Worm (Caenorhabditis elegans) whole organism, L4/young adult: Measurements from ENCODE around the gene C48D5.3.

Experiments used
- W03F9.2 ChIP-seq: fragments of 150-350 bp; optimal IDR thresholded peaks from 2 replicates; lab custom pipeline; 2014; ENCODE audit warnings: missing biosample characterization, missing genetic modification characterization
- dao-5 ChIP-seq: sonication (generic microtip); optimal IDR thresholded peaks from 2 replicates; lab custom pipeline; 2016; ENCODE audit warnings: missing genotype, missing genetic modification characterization, moderate library complexity, missing compliant biosample characterization
- him-1 ChIP-seq: sonication (generic microtip); optimal IDR thresholded peaks from 2 replicates; lab custom pipeline; 2016; ENCODE audit warnings: missing genotype, missing genetic modification reagents, missing genetic modification characterization, missing compliant biosample characterization

The C48D5.3 gene

ce11 chrIII:3581636-3582035, at the start of gene C48D5.3:
C48D5.3 (minus strand) TSS chrIII:3581736.
- no peak for TF ChIP-seq him-1 (tag; lab: Kevin White, UChicago)
- no peak for TF ChIP-seq W03F9.2
- no peak for TF ChIP-seq dao-5 (tag; lab: Kevin White, UChicago)

ce11 chrIII:3630337-3630736, 48.8 kb upstream of the C48D5.3 start, which contains the start of gene mrps-31:
mrps-31 (minus strand) TSS chrIII:3630372.
- peak; percentile 73 for TF ChIP-seq W03F9.2
- TF ChIP-seq him-1 (tag; lab: Kevin White, UChicago), result no peak
- TF ChIP-seq dao-5 (tag; lab: Kevin White, UChicago), result no peak

ce11 chrIII:3627042-3627441, 45.5 kb upstream of the C48D5.3 start, which contains the start of gene sel-8:
sel-8 (minus strand) TSS chrIII:3627142.
- TF ChIP-seq dao-5 (tag; lab: Kevin White, UChicago) (no peak), W03F9.2 (no peak), him-1 (tag; lab: Kevin White, UChicago) (no peak)

ce11 chrIII:3623772-3624171, 42.2 kb upstream of the C48D5.3 start:
- TF ChIP-seq him-1 (tag; lab: Kevin White, UChicago), result no peak
- TF ChIP-seq dao-5 (tag; lab: Kevin White, UChicago), result no peak
- TF ChIP-seq W03F9.2, result no peak

ce11 chrIII:3621211-3621897, 39.8 kb upstream of the C48D5.3 start:
- no peak for TF ChIP-seq W03F9.2
- no peak for TF ChIP-seq him-1 (tag; lab: Kevin White, UChicago)
- no peak for TF ChIP-seq dao-5 (tag; lab: Kevin White, UChicago)

ce11 chrIII:3620652-3621051, 39.1 kb upstream of the C48D5.3 start:
- TF ChIP-seq dao-5 (tag; lab: Kevin White, UChicago) (no peak), W03F9.2 (no peak), him-1 (tag; lab: Kevin White, UChicago) (no peak)

ce11 chrIII:3619621-3620261, 38.2 kb upstream of the C48D5.3 start:
- peak; percentile 13 for TF ChIP-seq W03F9.2
- TF ChIP-seq him-1 (tag; lab: Kevin White, UChicago), result no peak

ce11 chrIII:3612882-3613479, 31.4 kb upstream of the C48D5.3 start:
- TF ChIP-seq W03F9.2 (no peak), dao-5 (tag; lab: Kevin White, UChicago) (no peak), him-1 (tag; lab: Kevin White, UChicago) (no peak)

ce11 chrIII:3612387-3612786, 30.9 kb upstream of the C48D5.3 start:
- TF ChIP-seq W03F9.2 (no peak), him-1 (tag; lab: Kevin White, UChicago) (peak; percentile 8)

- TF ChIP-seq him-1 (tag; lab: Kevin White, UChicago) (no peak), dao-5 (tag; lab: Kevin White, UChicago) (no peak), W03F9.2 (no peak)
Observed at ce11 chrIII:3605681-3606080, 24.1 kb upstream of the C48D5.3 start.

ce11 chrIII:3601271-3601670, 19.7 kb upstream of the C48D5.3 start:
- TF ChIP-seq dao-5 (tag; lab: Kevin White, UChicago) (no peak), him-1 (tag; lab: Kevin White, UChicago) (no peak), W03F9.2 (no peak)

- no peak for TF ChIP-seq dao-5 (tag; lab: Kevin White, UChicago)
- no peak for TF ChIP-seq W03F9.2
- no peak for TF ChIP-seq him-1 (tag; lab: Kevin White, UChicago)
Observed at ce11 chrIII:3594681-3595080, 13.1 kb upstream of the C48D5.3 start.

ce11 chrIII:3590365-3590764, 8.8 kb upstream of the C48D5.3 start, which contains the start of gene ptp-1:
ptp-1 (plus strand) TSS chrIII:3590722.
- TF ChIP-seq W03F9.2 (no peak), dao-5 (tag; lab: Kevin White, UChicago) (no peak)

ce11 chrIII:3588183-3588582, 6.6 kb upstream of the C48D5.3 start:
- TF ChIP-seq dao-5 (tag; lab: Kevin White, UChicago) (no peak), W03F9.2 (no peak), him-1 (tag; lab: Kevin White, UChicago) (no peak)
